Worm (Caenorhabditis elegans) whole organism, early embryonic: ENCODE data around the gene cdc-14.
"Not testable (repeated sequence)": the region's sequence is repeated elsewhere in the genome, so short reads cannot be mapped to it uniquely, and the experiment has no call there.

Experiments used
- B0310.2 ChIP-seq: sonication (generic microtip); optimal IDR thresholded peaks from 2 replicates; lab custom pipeline; 2016; ENCODE audit warnings: mild to moderate bottlenecking, missing genetic modification characterization, missing compliant biosample characterization
- F13C5.2 ChIP-seq: sonication (generic microtip); optimal IDR thresholded peaks from 2 replicates; lab custom pipeline; 2017; ENCODE audit warnings: mild to moderate bottlenecking, missing genetic modification characterization, inconsistent platforms, missing compliant biosample characterization
- aly-1 ChIP-seq: sonication (generic microtip); optimal IDR thresholded peaks from 2 replicates; lab custom pipeline; 2016; ENCODE audit warnings: missing genetic modification characterization, missing compliant biosample characterization
- ama-1 ChIP-seq: fragments of 150-350 bp; optimal IDR thresholded peaks from 2 replicates; lab custom pipeline; 2014
- ceh-13 ChIP-seq: fragments of 200-800 bp; sonication (Bioruptor generic); optimal IDR thresholded peaks from 2 replicates; lab custom pipeline; 2018; ENCODE audit warnings: mild to moderate bottlenecking, missing genetic modification characterization, missing compliant biosample characterization
- ceh-36 ChIP-seq: sonication (generic microtip); optimal IDR thresholded peaks from 2 replicates; lab custom pipeline; 2016; ENCODE audit warnings: missing genetic modification characterization, inconsistent platforms, missing compliant biosample characterization
- ets-7 ChIP-seq: sonication (generic microtip); optimal IDR thresholded peaks from 2 replicates; lab custom pipeline; 2016; ENCODE audit warnings: missing genotype, missing genetic modification characterization, missing compliant biosample characterization
- flt-1 ChIP-seq: fragments of 200-800 bp; sonication (Bioruptor generic); IDR thresholded peaks from 2 replicates; pipeline ENCODE4 v1.3.6; 2022; ENCODE audit warnings: missing genetic modification characterization, missing compliant biosample characterization
- hmbx-1 ChIP-seq: sonication (generic microtip); optimal IDR thresholded peaks from 2 replicates; lab custom pipeline; 2016; ENCODE audit warnings: mild to moderate bottlenecking, missing genetic modification characterization, missing compliant biosample characterization
- hmg-4 ChIP-seq: fragments of 200-800 bp; sonication (Bioruptor generic); optimal IDR thresholded peaks from 2 replicates; lab custom pipeline; 2018; ENCODE audit warnings: mild to moderate bottlenecking, missing genetic modification characterization, missing compliant biosample characterization
- hnd-1 ChIP-seq: sonication (generic microtip); optimal IDR thresholded peaks from 2 replicates; lab custom pipeline; 2016; ENCODE audit warnings: missing genetic modification characterization, missing compliant biosample characterization
- pes-1 ChIP-seq: fragments of 200-800 bp; sonication (Bioruptor generic); IDR thresholded peaks from 2 replicates; pipeline ENCODE4 v1.3.6; 2022; ENCODE audit warnings: missing genetic modification reagents, missing genetic modification characterization, missing compliant biosample characterization
- scrt-1 ChIP-seq: fragments of 200-800 bp; sonication (Bioruptor generic); IDR thresholded peaks from 2 replicates; pipeline ENCODE4 v1.3.6; 2022; ENCODE audit warnings: missing genetic modification characterization, missing compliant biosample characterization
- sea-1 ChIP-seq: fragments of 200-800 bp; sonication (Bioruptor generic); conservative IDR thresholded peaks from 2 replicates; pipeline ENCODE4 v1.3.6; 2022; ENCODE audit warnings: missing genetic modification characterization, missing compliant biosample characterization
- tbx-11 ChIP-seq: fragments of 200-800 bp; sonication (Bioruptor generic); IDR thresholded peaks from 2 replicates; pipeline ENCODE4 v1.3.6; 2022; ENCODE audit warnings: missing genetic modification characterization, missing compliant biosample characterization
- tbx-37 ChIP-seq: fragments of 200-800 bp; sonication (Bioruptor generic); conservative IDR thresholded peaks from 2 replicates; pipeline ENCODE4 v1.3.6; 2022; ENCODE audit warnings: missing genetic modification reagents, missing genetic modification characterization, missing compliant biosample characterization
- tra-4 ChIP-seq: sonication (generic microtip); optimal IDR thresholded peaks from 2 replicates; lab custom pipeline; 2017; ENCODE audit warnings: missing genetic modification characterization, missing compliant biosample characterization

cdc-14 gene

ce11 chrII:5593377-5593932, at the start of gene cdc-14:
Gene cdc-14, minus strand, starts transcription at chrII:5593427.
- TF ChIP-seq F13C5.2 (tag; lab: Kevin White, UChicago) (peak; percentile 75), hmg-4 (GFP tag; lab: Kevin White, UChicago) (peak; percentile 63), scrt-1 (GFP tag; lab: Robert Waterston, UW) (no peak), hnd-1 (no peak), B0310.2 (tag; lab: Kevin White, UChicago) (no peak), tbx-37 (no peak), aly-1 (tag; lab: Kevin White, UChicago) (no peak), ceh-13 (no peak)

- TF ChIP-seq ceh-36 (tag; lab: Kevin White, UChicago) (no peak), F13C5.2 (tag; lab: Kevin White, UChicago) (no peak), tra-4 (no peak), flt-1 (GFP tag; lab: Robert Waterston, UW) (no peak), hmbx-1 (tag; lab: Kevin White, UChicago) (no peak), pes-1 (GFP tag; lab: Robert Waterston, UW) (no peak), ama-1 (lab: Kevin White, UChicago) (no peak), hnd-1 (no peak), tbx-11 (GFP tag; lab: Robert Waterston, UW) (no peak), tbx-37 (no peak), sea-1 (GFP tag; lab: Robert Waterston, UW) (no peak)
Measured at ce11 chrII:5642110-5642509, 48.9 kb upstream of the cdc-14 start.

ce11 chrII:5640362-5641079, 47.3 kb upstream of the cdc-14 start:
- TF ChIP-seq scrt-1 (GFP tag; lab: Robert Waterston, UW) (no peak), tra-4 (no peak), tbx-37 (no peak), aly-1 (tag; lab: Kevin White, UChicago) (no peak), pes-1 (GFP tag; lab: Robert Waterston, UW) (no peak), sea-1 (GFP tag; lab: Robert Waterston, UW) (no peak), ceh-36 (tag; lab: Kevin White, UChicago) (no peak), F13C5.2 (tag; lab: Kevin White, UChicago) (no peak)

ce11 chrII:5638059-5638458, 44.8 kb upstream of the cdc-14 start, which contains the start of gene F59E12.3:
Gene F59E12.3, plus strand, starts transcription at chrII:5638359.
- TF ChIP-seq flt-1 (GFP tag; lab: Robert Waterston, UW), result no peak
- TF ChIP-seq F13C5.2 (tag; lab: Kevin White, UChicago), result no peak
- no peak for TF ChIP-seq tra-4
- no peak for TF ChIP-seq aly-1 (tag; lab: Kevin White, UChicago)
- TF ChIP-seq B0310.2 (tag; lab: Kevin White, UChicago), result no peak
- no peak for TF ChIP-seq sea-1 (GFP tag; lab: Robert Waterston, UW)
- no peak for TF ChIP-seq tbx-37
- no peak for TF ChIP-seq ets-7 (tag; lab: Kevin White, UChicago)
- no peak for TF ChIP-seq ceh-13

- TF ChIP-seq sea-1 (GFP tag; lab: Robert Waterston, UW) (no peak), scrt-1 (GFP tag; lab: Robert Waterston, UW) (no peak), aly-1 (tag; lab: Kevin White, UChicago) (no peak), tbx-37 (no peak), ceh-13 (no peak), ceh-36 (tag; lab: Kevin White, UChicago) (no peak), B0310.2 (tag; lab: Kevin White, UChicago) (no peak)
Measured at ce11 chrII:5636826-5637225, 43.6 kb upstream of the cdc-14 start, which contains the start of gene F59E12.8. Gene F59E12.8, minus strand, starts transcription at chrII:5636926.

- TF ChIP-seq tbx-37, result no peak
- no peak for TF ChIP-seq flt-1 (GFP tag; lab: Robert Waterston, UW)
- no peak for TF ChIP-seq tbx-11 (GFP tag; lab: Robert Waterston, UW)
- TF ChIP-seq F13C5.2 (tag; lab: Kevin White, UChicago), result no peak
Measured at ce11 chrII:5633453-5633852, 40.2 kb upstream of the cdc-14 start.

- not testable (repeated sequence) for TF ChIP-seq aly-1 (tag; lab: Kevin White, UChicago); F13C5.2 (tag; lab: Kevin White, UChicago); tbx-37
Measured at ce11 chrII:5630851-5631401, 37.7 kb upstream of the cdc-14 start, which contains the start of the genes F59E12.6 and npl-4.1. Gene F59E12.6, minus strand, starts transcription at chrII:5630951. Gene npl-4.1, plus strand, starts transcription at chrII:5631351.

- TF ChIP-seq hmbx-1 (tag; lab: Kevin White, UChicago) (no peak), tra-4 (no peak), aly-1 (tag; lab: Kevin White, UChicago) (no peak), flt-1 (GFP tag; lab: Robert Waterston, UW) (no peak), hnd-1 (no peak), scrt-1 (GFP tag; lab: Robert Waterston, UW) (no peak), sea-1 (GFP tag; lab: Robert Waterston, UW) (no peak), ceh-36 (tag; lab: Kevin White, UChicago) (no peak), ama-1 (lab: Kevin White, UChicago) (no peak), hmg-4 (GFP tag; lab: Kevin White, UChicago) (no peak), ceh-13 (no peak), pes-1 (GFP tag; lab: Robert Waterston, UW) (no peak), tbx-11 (GFP tag; lab: Robert Waterston, UW) (no peak)
Measured at ce11 chrII:5628326-5628818, 35.1 kb upstream of the cdc-14 start, which contains the start of gene F59E12.15. Gene F59E12.15, minus strand, starts transcription at chrII:5628376.
